Fruit fly (Drosophila melanogaster) whole organism: ENCODE data around the gene CG10959.

Experiments used
- CG8478 ChIP-seq: fragments of >200 bp; optimal IDR thresholded peaks from 2 replicates; lab custom pipeline; 2018; ENCODE audit warnings: inconsistent platforms
- EcR ChIP-seq, 2 experiments: fragments of >200 bp; optimal IDR thresholded peaks; 2 replicates each; lab custom pipeline; 2017; ENCODE audit warnings: missing biosample characterization in 2 of 2, missing genetic modification characterization in 2 of 2, missing genetic modification reagents in 2 of 2
- psq ChIP-seq: fragments of >200 bp; optimal IDR thresholded peaks from 2 replicates; lab custom pipeline; 2017

DNA sequence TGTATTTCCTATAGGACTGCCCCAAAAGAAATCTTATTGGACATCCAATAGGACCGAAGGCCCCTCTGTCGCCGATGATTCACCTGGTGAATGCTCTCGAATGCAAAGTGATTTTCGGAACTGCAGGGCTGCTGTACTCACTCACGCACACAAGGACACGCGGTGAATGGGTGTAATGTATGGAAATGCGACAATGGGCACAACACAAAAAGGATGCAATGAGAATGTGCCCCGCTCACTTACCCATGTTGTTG lies 47.8 kb upstream of the CG10959 start:
- TF ChIP-seq EcR (GFP tag; optimal IDR thresholded peaks at IDR 0.05; lab: Kevin White, UChicago) (no peak), CG8478 (no peak), psq (lab: Kevin White, UChicago) (no peak)
